Worm (Caenorhabditis elegans) whole organism, dauer: ENCODE results near the gene K09G1.2.

Experiments
- unc-62 ChIP-seq: sonication (generic microtip); optimal IDR thresholded peaks from 2 replicates; lab custom pipeline; 2017; ENCODE audit warnings: missing biosample characterization, missing genetic modification reagents, missing genetic modification characterization

K09G1.2 gene

DNA sequence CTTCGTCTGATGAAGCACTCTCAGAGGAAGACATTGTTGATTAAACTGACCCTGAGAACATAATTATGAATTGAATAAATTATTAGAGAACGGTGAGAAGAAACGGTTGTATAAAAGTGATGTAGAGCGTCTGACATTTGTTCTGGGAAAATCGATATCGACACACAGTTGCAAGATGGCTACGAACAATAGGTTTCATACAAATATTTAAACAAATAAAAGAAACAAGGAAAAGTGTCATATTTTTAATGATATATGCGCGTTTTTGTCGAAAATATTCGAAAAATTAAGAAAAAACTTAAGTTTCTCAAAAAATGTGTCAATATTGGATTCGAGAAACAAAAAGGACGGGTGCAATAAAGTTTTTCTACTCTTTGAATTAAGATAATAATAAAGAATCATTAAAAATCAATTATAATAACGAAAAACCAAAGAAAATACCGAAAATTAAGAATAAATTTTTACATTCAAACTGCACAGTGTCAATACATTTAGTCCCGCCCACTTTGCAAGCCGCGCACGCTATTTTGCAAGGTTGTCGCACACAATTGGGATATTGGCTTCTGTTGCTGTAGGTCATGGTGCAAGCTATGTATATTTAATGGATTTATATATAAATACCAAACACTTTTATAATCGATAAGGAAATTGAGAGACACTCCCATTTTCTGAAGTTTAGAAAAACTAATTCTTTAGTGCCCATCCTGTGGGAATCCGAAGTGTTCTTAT lies 7.7 kb upstream of the K09G1.2 start, which contains the start of gene rtfo-1:
Gene rtfo-1 (minus strand): TSS at position 51 of the 729 bp plus-strand sequence.
- TF ChIP-seq unc-62 (GFP tag; lab: Kevin White, UChicago) = no peak

ce11 chrV:9583323-9583644 lies 7.1 kb upstream of the K09G1.2 start, which contains the start of gene K09G1.1:
K09G1.1 (plus strand) TSS chrV:9583545.
- TF ChIP-seq unc-62 (GFP tag; lab: Kevin White, UChicago) = no peak

- no peak for TF ChIP-seq unc-62 (GFP tag; lab: Kevin White, UChicago)
Observed at ce11 chrV:9584263-9584662, 6.2 kb upstream of the K09G1.2 start.

DNA sequence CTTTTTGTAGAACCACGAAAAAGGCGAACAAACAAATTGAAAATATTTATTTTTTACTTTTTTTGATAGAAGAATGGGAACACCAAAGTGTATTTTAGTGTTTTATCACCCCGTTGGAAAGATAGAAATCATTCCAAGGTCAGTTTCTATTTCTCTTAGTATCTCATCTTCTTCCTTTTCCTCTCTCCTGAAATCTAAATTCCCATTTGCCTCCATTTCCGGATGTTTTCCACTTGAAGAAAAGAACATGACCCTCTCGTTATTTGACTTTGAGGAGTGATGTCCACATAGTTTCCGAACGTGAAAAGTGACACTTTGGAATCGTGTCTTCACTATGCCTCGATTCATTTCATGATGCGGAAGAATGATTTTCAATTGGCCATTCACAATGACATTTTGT lies 2.8 kb upstream of the K09G1.2 start:
- no peak for TF ChIP-seq unc-62 (GFP tag; lab: Kevin White, UChicago)

- TF ChIP-seq unc-62 (GFP tag; lab: Kevin White, UChicago) = no peak
Observed at ce11 chrV:9588574-9588973, 1.8 kb upstream of the K09G1.2 start.

- TF ChIP-seq unc-62 (GFP tag; lab: Kevin White, UChicago) = no peak
Observed at ce11 chrV:9608256-9608655, 17.8 kb downstream of the K09G1.2 start, which contains the start of gene dop-2. dop-2 (plus strand) TSS chrV:9608556.

DNA sequence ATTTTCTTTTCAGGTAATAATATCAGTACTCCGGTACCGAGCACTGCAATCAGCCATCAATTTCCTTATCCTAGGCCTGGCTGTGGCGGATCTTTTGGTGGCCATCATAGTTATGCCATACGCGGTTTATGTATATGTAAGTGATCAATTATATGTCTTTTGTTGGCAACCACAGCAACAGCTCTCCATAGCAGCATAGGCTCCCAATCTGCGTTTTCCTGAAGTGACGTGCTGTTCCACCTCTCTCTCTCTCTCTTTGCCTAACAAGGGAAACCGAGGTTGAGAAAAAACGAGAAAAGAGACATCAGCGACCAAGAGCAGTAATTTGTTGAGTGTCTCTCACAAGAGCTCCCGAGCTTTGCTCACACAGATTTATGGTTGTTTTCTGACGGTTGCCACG lies 18.8 kb downstream of the K09G1.2 start:
- TF ChIP-seq unc-62 (GFP tag; lab: Kevin White, UChicago) = no peak

- TF ChIP-seq unc-62 (GFP tag; lab: Kevin White, UChicago) = no peak
Observed at ce11 chrV:9615725-9616124, 25.3 kb downstream of the K09G1.2 start, which contains the start of gene pqn-63. pqn-63 (plus strand) TSS chrV:9616031.

ce11 chrV:9616130-9616529 lies 25.7 kb downstream of the K09G1.2 start:
- no peak for TF ChIP-seq unc-62 (GFP tag; lab: Kevin White, UChicago)

- no peak for TF ChIP-seq unc-62 (GFP tag; lab: Kevin White, UChicago)
Observed at ce11 chrV:9616687-9617086, 26.3 kb downstream of the K09G1.2 start.

ce11 chrV:9618420-9618819 lies 28.0 kb downstream of the K09G1.2 start:
- no peak for TF ChIP-seq unc-62 (GFP tag; lab: Kevin White, UChicago)

- TF ChIP-seq unc-62 (GFP tag; lab: Kevin White, UChicago) = no peak
Observed at ce11 chrV:9618919-9619318, 28.5 kb downstream of the K09G1.2 start, which contains the start of gene idpc-7. idpc-7 (minus strand) TSS chrV:9619019.

DNA sequence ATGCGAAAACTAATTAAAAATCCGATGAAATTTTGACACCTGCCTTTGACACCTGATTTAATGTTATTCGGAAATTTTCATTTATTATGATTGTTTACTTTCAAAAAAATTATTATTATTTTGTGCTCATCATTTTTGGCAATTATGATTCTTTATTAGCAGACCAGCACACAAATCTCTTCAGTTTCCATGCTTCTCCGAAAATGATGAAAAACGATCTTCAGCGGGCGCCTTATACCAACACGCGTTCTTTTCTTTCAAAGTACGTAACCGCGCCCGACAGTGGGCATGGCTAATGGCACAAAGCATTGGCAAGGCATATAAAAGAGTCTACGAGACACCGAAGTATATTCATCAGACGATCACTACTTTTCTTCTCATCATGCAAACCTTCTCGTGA lies 29.4 kb downstream of the K09G1.2 start, which contains the start of gene idpc-6:
Gene idpc-6 (plus strand): TSS at position 301 of the 400 bp plus-strand sequence.
- TF ChIP-seq unc-62 (GFP tag; lab: Kevin White, UChicago) = no peak

DNA sequence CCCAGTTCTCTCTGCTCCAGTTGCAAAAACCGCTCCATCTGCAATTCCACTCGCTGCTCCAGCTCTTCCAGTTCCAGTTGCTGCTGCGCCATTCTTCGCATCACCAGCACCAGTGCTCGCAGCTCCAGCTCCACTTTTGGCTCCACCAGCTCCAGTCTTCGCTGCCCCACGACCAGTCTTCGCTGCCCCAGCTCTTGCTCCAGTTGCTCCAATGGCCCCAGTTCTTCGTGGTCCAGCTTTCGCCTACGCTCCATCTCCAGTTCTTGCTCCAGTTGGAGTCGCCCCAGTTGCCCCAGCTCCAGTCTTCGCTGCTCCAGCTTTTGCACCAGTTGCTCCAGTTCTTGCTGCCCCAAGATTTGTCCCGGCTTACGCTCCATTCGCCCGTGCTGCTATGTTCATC lies 30.0 kb downstream of the K09G1.2 start:
- TF ChIP-seq unc-62 (GFP tag; lab: Kevin White, UChicago) = no peak

- TF ChIP-seq unc-62 (GFP tag; lab: Kevin White, UChicago) = no peak
Observed at ce11 chrV:9621437-9621836, 31.0 kb downstream of the K09G1.2 start.

DNA sequence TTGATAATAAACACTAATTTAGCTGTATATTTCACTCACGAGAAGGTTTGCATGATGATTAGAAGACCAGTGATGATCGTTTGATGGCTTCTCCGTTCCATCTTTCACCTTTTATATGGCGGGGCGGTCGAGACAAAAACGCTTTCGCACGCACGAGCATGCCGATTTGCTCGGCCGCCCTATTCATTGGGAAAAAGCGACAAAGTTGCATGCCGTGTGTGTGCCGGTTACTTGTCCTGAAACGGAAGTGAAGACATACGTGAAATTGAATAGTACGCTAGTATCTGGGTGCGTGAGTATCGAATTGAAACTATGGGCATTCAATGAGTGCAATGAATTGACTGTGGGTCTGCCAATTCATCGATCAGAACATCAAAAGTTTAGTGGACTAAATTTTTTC lies 32.4 kb downstream of the K09G1.2 start, which contains the start of gene idpc-5:
Gene idpc-5 (minus strand): TSS at position 101 of the 400 bp plus-strand sequence.
- TF ChIP-seq unc-62 (GFP tag; lab: Kevin White, UChicago) = no peak

ce11 chrV:9625122-9625521 lies 34.7 kb downstream of the K09G1.2 start, which contains the start of gene idpc-4:
idpc-4 (plus strand) TSS chrV:9625422.
- no peak for TF ChIP-seq unc-62 (GFP tag; lab: Kevin White, UChicago)
